Fruit fly (Drosophila melanogaster): Measurements from ENCODE around the gene g.
A peak's percentile ranks its signal among the peaks of the same experiment; 100 is the strongest.

Gene g

dm6 chrX:13761762-13762371, 25.8 kb upstream of the g start:
- TF ChIP-seq Rel (GFP tag; optimal IDR thresholded peaks at IDR 0.05) (no peak), Rel (tag; optimal IDR thresholded peaks at IDR 0.05) (peak; percentile 74), dl (GFP tag; optimal IDR thresholded peaks at IDR 0.05; ENCODE audit: insufficient read depth in 1 of 2, partially characterized antibody in 2 of 2) (no peak), rgr (GFP tag; optimal IDR thresholded peaks at IDR 0.05) (no peak), CrebA (GFP tag; optimal IDR thresholded peaks at IDR 0.05; ENCODE audit: borderline replicate concordance) (no peak), ey (GFP tag; optimal IDR thresholded peaks at IDR 0.05) (no peak), dmrt93B (GFP tag; optimal IDR thresholded peaks at IDR 0.05) (no peak), foxo (GFP tag; optimal IDR thresholded peaks at IDR 0.05) (no peak)

DNA sequence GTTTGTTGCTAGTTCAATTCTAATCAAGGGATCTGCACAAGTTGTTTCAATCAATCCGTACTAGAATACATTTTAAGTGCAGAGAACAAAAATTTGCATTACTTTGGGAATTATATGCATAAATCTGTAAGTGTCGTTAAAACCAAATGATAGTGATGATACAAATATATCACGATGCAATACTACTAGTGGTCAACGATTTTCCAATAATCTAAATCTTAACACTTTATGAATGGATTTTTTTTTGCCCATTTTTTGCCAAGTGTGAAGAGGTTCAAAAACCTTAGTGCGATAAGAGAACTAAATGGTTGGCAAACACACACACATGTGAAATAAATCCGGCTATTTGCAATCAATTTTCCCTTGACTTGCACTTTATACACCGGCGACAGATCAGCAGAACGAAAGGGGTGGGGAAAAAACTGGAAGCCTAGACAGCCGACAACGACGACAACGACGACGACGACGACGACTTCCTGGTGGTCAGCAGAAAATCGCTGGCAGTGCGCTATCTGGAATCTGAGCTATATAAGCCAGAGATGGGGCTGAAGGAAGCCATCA, 23.0 kb upstream of the g start, which contains the start of gene Yp3:
TSS of gene Yp3 (plus strand) at position 558 of the 561 bp plus-strand sequence.
- no peak for TF ChIP-seq br (GFP tag; optimal IDR thresholded peaks at IDR 0.05)
- no peak for TF ChIP-seq OdsH (GFP tag; optimal IDR thresholded peaks at IDR 0.05)
- no peak for TF ChIP-seq CrebA (GFP tag; optimal IDR thresholded peaks at IDR 0.05; ENCODE audit: borderline replicate concordance)
- TF ChIP-seq jim (GFP tag; optimal IDR thresholded peaks at IDR 0.05), result no peak
- no peak for TF ChIP-seq Hr83 (GFP tag; optimal IDR thresholded peaks at IDR 0.05; ENCODE audit: poor library complexity, severe bottlenecking)
- no peak for TF ChIP-seq h (GFP tag; optimal IDR thresholded peaks at IDR 0.05)
- no peak for TF ChIP-seq Jra (GFP tag; optimal IDR thresholded peaks at IDR 0.05)
- TF ChIP-seq N (GFP tag; optimal IDR thresholded peaks at IDR 0.05), result no peak
- no peak for TF ChIP-seq Mio (GFP tag; optimal IDR thresholded peaks at IDR 0.05)
- TF ChIP-seq woc (GFP tag; optimal IDR thresholded peaks at IDR 0.05), result no peak
- no peak for TF ChIP-seq GATAd (GFP tag; optimal IDR thresholded peaks at IDR 0.05)
- TF ChIP-seq CG9705 (GFP tag; optimal IDR thresholded peaks at IDR 0.05), result no peak
- no peak for TF ChIP-seq lola (GFP tag; optimal IDR thresholded peaks at IDR 0.05)
- TF ChIP-seq dl (GFP tag; optimal IDR thresholded peaks at IDR 0.05; ENCODE audit: insufficient read depth in 1 of 2, partially characterized antibody in 2 of 2), result no peak
- TF ChIP-seq tai (GFP tag; optimal IDR thresholded peaks at IDR 0.05), result no peak
- no peak for TF ChIP-seq Sp1 (GFP tag; optimal IDR thresholded peaks at IDR 0.05)

- no peak for TF ChIP-seq sage (GFP tag; optimal IDR thresholded peaks at IDR 0.05)
- peak; percentile 19 for TF ChIP-seq CG9705 (GFP tag; optimal IDR thresholded peaks at IDR 0.05)
- TF ChIP-seq Jra (GFP tag; optimal IDR thresholded peaks at IDR 0.05), result peak; percentile 0
- peak in 1 of 2 experiments; percentile 55 for TF ChIP-seq foxo (GFP tag; optimal IDR thresholded peaks at IDR 0.05)
- no peak for TF ChIP-seq Abd-B (GFP tag; optimal IDR thresholded peaks at IDR 0.05)
- no peak for TF ChIP-seq Rel (GFP tag; optimal IDR thresholded peaks at IDR 0.05)
- peak; percentile 38 for TF ChIP-seq Rel (tag; optimal IDR thresholded peaks at IDR 0.05)
- TF ChIP-seq Mio (GFP tag; optimal IDR thresholded peaks at IDR 0.05), result no peak
- TF ChIP-seq woc (GFP tag; optimal IDR thresholded peaks at IDR 0.05), result peak; percentile 41
- no peak for TF ChIP-seq Dif (GFP tag; optimal IDR thresholded peaks at IDR 0.05; ENCODE audit: partially characterized antibody)
- TF ChIP-seq dl (GFP tag; optimal IDR thresholded peaks at IDR 0.05; ENCODE audit: insufficient read depth in 1 of 2, partially characterized antibody in 2 of 2), result no peak
- TF ChIP-seq Sp1 (GFP tag; optimal IDR thresholded peaks at IDR 0.05), result peak; percentile 34
- no peak for TF ChIP-seq tai (GFP tag; optimal IDR thresholded peaks at IDR 0.05)
- no peak for TF ChIP-seq dsf (GFP tag; optimal IDR thresholded peaks at IDR 0.05; ENCODE audit: borderline replicate concordance)
- no peak for TF ChIP-seq dmrt93B (GFP tag; optimal IDR thresholded peaks at IDR 0.05)
- peak; percentile 9 for TF ChIP-seq Hnf4 (GFP tag; optimal IDR thresholded peaks at IDR 0.05)
- no peak for TF ChIP-seq GATAd (GFP tag; optimal IDR thresholded peaks at IDR 0.05)
- TF ChIP-seq h (GFP tag; optimal IDR thresholded peaks at IDR 0.05), result peak; percentile 46
- TF ChIP-seq psq (GFP tag; optimal IDR thresholded peaks at IDR 0.05), result peak; percentile 39
- no peak for TF ChIP-seq Vsx2 (GFP tag; optimal IDR thresholded peaks at IDR 0.05; ENCODE audit: partially characterized antibody)
- no peak for TF ChIP-seq CG32264 (GFP tag; optimal IDR thresholded peaks at IDR 0.05)
- TF ChIP-seq jim (GFP tag; optimal IDR thresholded peaks at IDR 0.05), result no peak
- TF ChIP-seq brk (GFP tag; optimal IDR thresholded peaks at IDR 0.05), result peak; percentile 25
- TF ChIP-seq Hr78 (GFP tag; optimal IDR thresholded peaks at IDR 0.05), result no peak
- peak; percentile 44 for TF ChIP-seq rgr (GFP tag; optimal IDR thresholded peaks at IDR 0.05)
- TF ChIP-seq CrebA (GFP tag; optimal IDR thresholded peaks at IDR 0.05; ENCODE audit: borderline replicate concordance), result no peak
- no peak for TF ChIP-seq Dfd (GFP tag; optimal IDR thresholded peaks at IDR 0.05)
- TF ChIP-seq Hr83 (GFP tag; optimal IDR thresholded peaks at IDR 0.05; ENCODE audit: poor library complexity, severe bottlenecking), result peak; percentile 49
- TF ChIP-seq sv (GFP tag; optimal IDR thresholded peaks at IDR 0.05), result peak; percentile 26
- no peak for TF ChIP-seq fru (GFP tag; optimal IDR thresholded peaks at IDR 0.05)
- no peak for TF ChIP-seq lola (GFP tag; optimal IDR thresholded peaks at IDR 0.05)
- peak; percentile 56 for TF ChIP-seq HLH106 (tag; optimal IDR thresholded peaks at IDR 0.05)
- no peak for TF ChIP-seq N (GFP tag; optimal IDR thresholded peaks at IDR 0.05)
- TF ChIP-seq ey (GFP tag; optimal IDR thresholded peaks at IDR 0.05), result peak; percentile 14
- TF ChIP-seq OdsH (GFP tag; optimal IDR thresholded peaks at IDR 0.05), result peak; percentile 5
- TF ChIP-seq usp (GFP tag; optimal IDR thresholded peaks at IDR 0.05), result no peak
- TF ChIP-seq pan (optimal IDR thresholded peaks at IDR 0.05), result no peak
- no peak for TF ChIP-seq Myc (optimal IDR thresholded peaks at IDR 0.05)
- no peak for TF ChIP-seq br (GFP tag; optimal IDR thresholded peaks at IDR 0.05)
Observed at dm6 chrX:13756776-13757312, 20.8 kb upstream of the g start, which contains the start of the genes CG32625 and Rtc1. TSS of gene CG32625 (minus strand) at chrX:13756826. TSS of gene Rtc1 (plus strand) at chrX:13757179.

All from whole organism, wandering third instar larva.